Worm (Caenorhabditis elegans): ENCODE measurements around the gene nduf-2.2.
A peak's percentile ranks its signal among the peaks of the same experiment; 100 is the strongest.

nduf-2.2 gene

DNA sequence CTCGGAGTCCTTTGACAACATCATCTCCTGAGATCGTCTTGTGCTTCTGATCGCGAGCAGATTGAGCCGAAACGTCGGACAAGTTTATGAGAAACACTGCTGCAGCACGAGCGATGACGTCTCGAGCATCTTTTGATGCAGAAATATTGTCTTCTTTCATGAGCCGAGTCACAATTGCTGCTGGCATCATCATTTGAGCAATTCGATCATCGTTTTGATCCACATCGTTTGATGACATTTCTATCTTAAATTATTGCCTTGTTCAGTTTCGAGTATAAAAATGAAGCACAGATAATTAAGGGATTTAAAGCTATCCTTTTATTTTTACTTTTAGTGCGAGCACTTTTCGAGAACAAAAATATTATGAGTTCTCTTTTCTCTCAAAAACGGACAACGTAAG, 2.4 kb upstream of the nduf-2.2 start, which contains the start of gene T26A5.8 (continued):
- TF ChIP-seq F39B2.1 (GFP tag; IDR thresholded peaks at IDR 0.05), result no peak
- TF ChIP-seq madf-6 (GFP tag; IDR thresholded peaks at IDR 0.05), result peak; percentile 65
- no peak for TF ChIP-seq ztf-6 (GFP tag; IDR thresholded peaks at IDR 0.05)
- no peak for TF ChIP-seq madf-10 (tag; optimal IDR thresholded peaks at IDR 0.05)
- no peak for TF ChIP-seq hlh-26 (GFP tag; conservative IDR thresholded peaks at IDR 0.05)
- no peak for TF ChIP-seq nhr-179 (tag; optimal IDR thresholded peaks at IDR 0.05)
- TF ChIP-seq attf-5 (GFP tag; optimal IDR thresholded peaks at IDR 0.05), result no peak
- TF ChIP-seq C17E4.6 (GFP tag; IDR thresholded peaks at IDR 0.05), result no peak
- peak; percentile 81 for TF ChIP-seq B0336.3 (GFP tag; IDR thresholded peaks at IDR 0.05)
- TF ChIP-seq cebp-1 (GFP tag; IDR thresholded peaks at IDR 0.05), result no peak
- TF ChIP-seq cebp-1 (tag; optimal IDR thresholded peaks at IDR 0.05), result peak; percentile 26
- peak; percentile 36; the same call in 1 of the 2 replicates for TF ChIP-seq Y56A3A.18 (GFP tag; IDR thresholded peaks at IDR 0.05)
- TF ChIP-seq ztf-26 (tag; optimal IDR thresholded peaks at IDR 0.05), result peak; percentile 13
- no peak for TF ChIP-seq aptf-3 (GFP tag; IDR thresholded peaks at IDR 0.05)
- TF ChIP-seq lag-1 (GFP tag; IDR thresholded peaks at IDR 0.05), result no peak
- TF ChIP-seq gei-17 (GFP tag; optimal IDR thresholded peaks at IDR 0.05), result no peak
- TF ChIP-seq egrh-3 (GFP tag; IDR thresholded peaks at IDR 0.05), result no peak
- peak; percentile 31; the same call in 1 of the 2 replicates for TF ChIP-seq attf-6 (GFP tag; IDR thresholded peaks at IDR 0.05)
- TF ChIP-seq ama-1 (optimal IDR thresholded peaks at IDR 0.05), result peak; percentile 10
- peak in 1 of 2 experiments; percentile 33 for TF ChIP-seq ama-1 (GFP tag; optimal IDR thresholded peaks at IDR 0.05)
- TF ChIP-seq mxl-1 (tag; optimal IDR thresholded peaks at IDR 0.05), result no peak
- TF ChIP-seq nhr-90 (tag; optimal IDR thresholded peaks at IDR 0.05), result peak; percentile 7
- no peak for TF ChIP-seq mel-28 (tag; optimal IDR thresholded peaks at IDR 0.05; ENCODE audit: borderline replicate concordance)
- TF ChIP-seq mcd-1 (GFP tag; IDR thresholded peaks at IDR 0.05), result peak; percentile 47; the same call in 1 of the 2 replicates
- no peak for TF ChIP-seq ceh-79 (tag; optimal IDR thresholded peaks at IDR 0.05)
- no peak for TF ChIP-seq rec-8 (tag; optimal IDR thresholded peaks at IDR 0.05)
- no peak for TF ChIP-seq ceh-58 (GFP tag; IDR thresholded peaks at IDR 0.05)
- no peak for TF ChIP-seq T26A5.8 (tag; optimal IDR thresholded peaks at IDR 0.05)
- TF ChIP-seq dpff-1 (tag; optimal IDR thresholded peaks at IDR 0.05), result no peak
- no peak for TF ChIP-seq hmg-20 (GFP tag; IDR thresholded peaks at IDR 0.05)
- TF ChIP-seq zim-3 (tag; optimal IDR thresholded peaks at IDR 0.05), result peak; percentile 50
- no peak for TF ChIP-seq F37B4.10 (GFP tag; IDR thresholded peaks at IDR 0.05)
- no peak for TF ChIP-seq hlh-12 (tag; optimal IDR thresholded peaks at IDR 0.05)
- no peak for TF ChIP-seq somi-1 (GFP tag; optimal IDR thresholded peaks at IDR 0.05)
- TF ChIP-seq mes-4 (tag; optimal IDR thresholded peaks at IDR 0.05), result no peak
- no peak for TF ChIP-seq ets-4 (GFP tag; optimal IDR thresholded peaks at IDR 0.05)
- TF ChIP-seq Y95B8A.8 (GFP tag; IDR thresholded peaks at IDR 0.05), result 0 out of 2 replicates have a peak, but pooled peaks have one; percentile 12
- no peak for TF ChIP-seq ztf-28 (GFP tag; IDR thresholded peaks at IDR 0.05)
- TF ChIP-seq K12H6.12 (tag; optimal IDR thresholded peaks at IDR 0.05), result no peak
- peak; percentile 11 for TF ChIP-seq tlf-1 (GFP tag; optimal IDR thresholded peaks at IDR 0.05)
- peak; percentile 73 for TF ChIP-seq F52B5.7 (tag; optimal IDR thresholded peaks at IDR 0.05)
- TF ChIP-seq ceh-27 (GFP tag; optimal IDR thresholded peaks at IDR 0.05), result no peak
- no peak for TF ChIP-seq him-1 (tag; optimal IDR thresholded peaks at IDR 0.05)
- no peak for TF ChIP-seq let-526 (GFP tag; IDR thresholded peaks at IDR 0.05)
- no peak for TF ChIP-seq lsy-27 (tag; optimal IDR thresholded peaks at IDR 0.05; ENCODE audit: borderline replicate concordance, insufficient read depth)
- TF ChIP-seq egl-44 (GFP tag; IDR thresholded peaks at IDR 0.05), result no peak
- no peak for TF ChIP-seq K11D2.4 (GFP tag; IDR thresholded peaks at IDR 0.05)
- TF ChIP-seq nfyb-1 (GFP tag; IDR thresholded peaks at IDR 0.05), result peak; percentile 56
- peak; percentile 51 for TF ChIP-seq die-1 (tag; optimal IDR thresholded peaks at IDR 0.05)
- TF ChIP-seq sdz-38 (tag; optimal IDR thresholded peaks at IDR 0.05), result no peak
- TF ChIP-seq ztf-18 (tag; optimal IDR thresholded peaks at IDR 0.05), result no peak

Data from whole organism, young adult.